Worm (Caenorhabditis elegans) whole organism, young adult: ENCODE results near the gene C29F9.8.

Experiments used
- B0035.1 ChIP-seq: sonication (generic microtip); optimal IDR thresholded peaks from 2 replicates; lab custom pipeline; 2016; ENCODE audit warnings: missing genetic modification characterization, mild to moderate bottlenecking, missing compliant biosample characterization, missing genotype, missing genetic modification reagents
- B0261.1 ChIP-seq: sonication (generic microtip); optimal IDR thresholded peaks from 2 replicates; lab custom pipeline; 2016; ENCODE audit warnings: mild to moderate bottlenecking, missing genetic modification characterization, moderate library complexity, missing compliant biosample characterization
- B0336.3 ChIP-seq: fragments of 200-800 bp; sonication (Bioruptor generic); IDR thresholded peaks from 2 replicates; pipeline ENCODE4 v1.3.6; 2022; ENCODE audit warnings: missing genetic modification characterization, missing compliant biosample characterization
- F10E7.11 ChIP-seq: sonication (generic microtip); optimal IDR thresholded peaks from 2 replicates; lab custom pipeline; 2017; ENCODE audit warnings: mild to moderate bottlenecking, missing genetic modification characterization, moderate library complexity, missing compliant biosample characterization
- F39B2.1 ChIP-seq: fragments of 200-800 bp; sonication (Bioruptor generic); IDR thresholded peaks from 2 replicates; pipeline ENCODE4 v1.3.6; 2022; ENCODE audit warnings: missing genetic modification reagents, missing genetic modification characterization, missing compliant biosample characterization
- F49E8.2 ChIP-seq: sonication (generic microtip); optimal IDR thresholded peaks from 3 replicates; lab custom pipeline; 2017; ENCODE audit warnings: missing genetic modification characterization, mild to moderate bottlenecking, missing compliant biosample characterization, antibody characterized with exemption, moderate library complexity; ENCODE audit not compliant: insufficient read depth
- F52B5.7 ChIP-seq: sonication (generic microtip); optimal IDR thresholded peaks from 2 replicates; lab custom pipeline; 2016; ENCODE audit warnings: mild to moderate bottlenecking, missing genetic modification characterization, missing compliant biosample characterization
- K11D2.4 ChIP-seq: fragments of 200-800 bp; sonication (Bioruptor generic); IDR thresholded peaks from 2 replicates; pipeline ENCODE4 v1.3.6; 2022; ENCODE audit warnings: missing genetic modification reagents, missing genetic modification characterization, missing compliant biosample characterization
- K12H6.12 ChIP-seq: fragments of 200-800 bp; sonication (Bioruptor generic); optimal IDR thresholded peaks from 2 replicates; lab custom pipeline; 2018; ENCODE audit warnings: mild to moderate bottlenecking, missing genetic modification characterization, missing compliant biosample characterization
- T07F8.4 ChIP-seq: sonication (generic microtip); optimal IDR thresholded peaks from 2 replicates; lab custom pipeline; 2016; ENCODE audit warnings: mild to moderate bottlenecking, missing genetic modification characterization, moderate library complexity, missing compliant biosample characterization
- T26A5.8 ChIP-seq: sonication (generic microtip); optimal IDR thresholded peaks from 2 replicates; lab custom pipeline; 2016; ENCODE audit warnings: missing genetic modification characterization, missing compliant biosample characterization
- Y53F4B.3 ChIP-seq: fragments of 200-800 bp; sonication (Bioruptor generic); IDR thresholded peaks from 2 replicates; pipeline ENCODE4 v1.3.6; 2022; ENCODE audit warnings: missing genetic modification reagents, missing genetic modification characterization, missing compliant biosample characterization
- Y53G8AR.9 ChIP-seq: fragments of 200-800 bp; sonication (Bioruptor generic); conservative IDR thresholded peaks from 2 replicates; pipeline ENCODE4 v1.3.6; 2022; ENCODE audit warnings: missing genetic modification reagents, missing genetic modification characterization, missing compliant biosample characterization
- Y95B8A.8 ChIP-seq: fragments of 200-800 bp; sonication (Bioruptor generic); IDR thresholded peaks from 2 replicates; pipeline ENCODE4 v1.3.6; 2022; ENCODE audit warnings: missing genetic modification reagents, missing genetic modification characterization, missing compliant biosample characterization
- akir-1 ChIP-seq: fragments of 200-800 bp; sonication (Bioruptor generic); optimal IDR thresholded peaks from 2 replicates; lab custom pipeline; 2018; ENCODE audit warnings: mild to moderate bottlenecking, missing genetic modification characterization, moderate library complexity, missing compliant biosample characterization
- aptf-2 ChIP-seq: fragments of 200-800 bp; sonication (Bioruptor generic); conservative IDR thresholded peaks from 2 replicates; pipeline ENCODE4 v1.3.6; 2022; ENCODE audit warnings: missing genetic modification reagents, missing genetic modification characterization, missing compliant biosample characterization
- athp-1 ChIP-seq: sonication (generic microtip); optimal IDR thresholded peaks from 2 replicates; lab custom pipeline; 2017; ENCODE audit warnings: mild to moderate bottlenecking, missing genetic modification characterization, missing compliant biosample characterization
- attf-5 ChIP-seq: fragments of 200-800 bp; sonication (Bioruptor generic); optimal IDR thresholded peaks from 2 replicates; lab custom pipeline; 2018; ENCODE audit warnings: mild to moderate bottlenecking, missing genetic modification characterization, missing compliant biosample characterization
- cebp-2 ChIP-seq: fragments of 200-800 bp; sonication (Bioruptor generic); IDR thresholded peaks from 2 replicates; pipeline ENCODE4 v1.3.6; 2022; ENCODE audit warnings: missing genetic modification characterization, missing compliant biosample characterization
- ceh-58 ChIP-seq: fragments of 200-800 bp; sonication (Bioruptor generic); IDR thresholded peaks from 2 replicates; pipeline ENCODE4 v1.3.6; 2022; ENCODE audit warnings: missing genetic modification characterization, missing compliant biosample characterization
- ceh-79 ChIP-seq: sonication (generic microtip); optimal IDR thresholded peaks from 2 replicates; lab custom pipeline; 2017; ENCODE audit warnings: mild to moderate bottlenecking, missing genetic modification characterization, missing compliant biosample characterization
- ceh-91 ChIP-seq: fragments of 200-800 bp; sonication (Bioruptor generic); IDR thresholded peaks from 2 replicates; pipeline ENCODE4 v1.3.6; 2022; ENCODE audit warnings: missing genetic modification reagents, missing genetic modification characterization, missing compliant biosample characterization
- die-1 ChIP-seq: sonication (generic microtip); optimal IDR thresholded peaks from 2 replicates; lab custom pipeline; 2016; ENCODE audit warnings: missing genotype, mild to moderate bottlenecking, missing genetic modification characterization, missing compliant biosample characterization
- dox-1 ChIP-seq: fragments of 200-800 bp; sonication (Bioruptor generic); IDR thresholded peaks from 2 replicates; pipeline ENCODE4 v1.3.6; 2022; ENCODE audit warnings: missing genetic modification reagents, missing genetic modification characterization, missing compliant biosample characterization
- dpff-1 ChIP-seq: sonication (generic microtip); optimal IDR thresholded peaks from 2 replicates; lab custom pipeline; 2017; ENCODE audit warnings: mild to moderate bottlenecking, missing genetic modification characterization, missing compliant biosample characterization
- dpl-1 ChIP-seq: fragments of 150-350 bp; optimal IDR thresholded peaks from 2 replicates; lab custom pipeline; 2014; ENCODE audit warnings: missing biosample characterization, missing genetic modification reagents, missing genetic modification characterization
- fkh-3 ChIP-seq: sonication (generic microtip); optimal IDR thresholded peaks from 2 replicates; lab custom pipeline; 2016; ENCODE audit warnings: mild to moderate bottlenecking, missing genetic modification characterization, missing compliant biosample characterization
- hlh-12 ChIP-seq: sonication (generic microtip); optimal IDR thresholded peaks from 2 replicates; lab custom pipeline; 2016; ENCODE audit warnings: missing genetic modification characterization, missing compliant biosample characterization
- hlh-26 ChIP-seq: fragments of 200-800 bp; sonication (Bioruptor generic); conservative IDR thresholded peaks from 2 replicates; pipeline ENCODE4 v1.3.6; 2022; ENCODE audit warnings: missing genetic modification reagents, missing genetic modification characterization, missing compliant biosample characterization
- hmg-1.2 ChIP-seq: fragments of 200-800 bp; sonication (Bioruptor generic); IDR thresholded peaks from 2 replicates; pipeline ENCODE4 v1.3.6; 2022; ENCODE audit warnings: missing genetic modification reagents, missing genetic modification characterization, missing compliant biosample characterization
- hmg-20 ChIP-seq: fragments of 200-800 bp; sonication (Bioruptor generic); IDR thresholded peaks from 2 replicates; pipeline ENCODE4 v1.3.6; 2022; ENCODE audit warnings: missing genetic modification reagents, missing genetic modification characterization, missing compliant biosample characterization
- lin-35 ChIP-seq, 3 experiments: fragments of 150-350 bp in 2 of 3; sonication (generic microtip) in 1 of 3; optimal IDR thresholded peaks; 2 replicates each; lab custom pipeline; 2014 to 2018; ENCODE audit warnings: missing biosample characterization in 3 of 3, missing genetic modification characterization in 3 of 3, missing genetic modification reagents in 3 of 3
- lir-1 ChIP-seq: fragments of 200-800 bp; sonication (Bioruptor generic); conservative IDR thresholded peaks from 2 replicates; pipeline ENCODE4 v1.3.6; 2022; ENCODE audit warnings: missing genetic modification reagents, missing genetic modification characterization, missing compliant biosample characterization
- madf-6 ChIP-seq: fragments of 200-800 bp; sonication (Bioruptor generic); IDR thresholded peaks from 2 replicates; pipeline ENCODE4 v1.3.6; 2022; ENCODE audit warnings: missing genetic modification reagents, missing genetic modification characterization, missing compliant biosample characterization
- mxl-1 ChIP-seq: sonication (generic microtip); optimal IDR thresholded peaks from 2 replicates; lab custom pipeline; 2016; ENCODE audit warnings: missing genetic modification characterization, missing compliant biosample characterization
- nfyb-1 ChIP-seq: fragments of 200-800 bp; sonication (Bioruptor generic); IDR thresholded peaks from 2 replicates; pipeline ENCODE4 v1.3.6; 2022; ENCODE audit warnings: missing genetic modification reagents, missing genetic modification characterization, missing compliant biosample characterization
- nhr-120 ChIP-seq: fragments of 200-800 bp; sonication (Bioruptor generic); IDR thresholded peaks from 2 replicates; pipeline ENCODE4 v1.3.6; 2022; ENCODE audit warnings: missing genetic modification characterization, missing compliant biosample characterization
- nhr-90 ChIP-seq: sonication (generic microtip); optimal IDR thresholded peaks from 2 replicates; lab custom pipeline; 2016; ENCODE audit warnings: missing genotype, mild to moderate bottlenecking, missing genetic modification characterization, missing compliant biosample characterization
- pbrm-1 ChIP-seq: fragments of 200-800 bp; sonication (Bioruptor generic); IDR thresholded peaks from 2 replicates; pipeline ENCODE4 v1.3.6; 2022; ENCODE audit warnings: missing genetic modification reagents, missing genetic modification characterization, missing compliant biosample characterization
- rcor-1 ChIP-seq: fragments of 200-800 bp; sonication (Bioruptor generic); IDR thresholded peaks from 2 replicates; pipeline ENCODE4 v1.3.6; 2022; ENCODE audit warnings: missing genetic modification reagents, missing genetic modification characterization, missing compliant biosample characterization
- rec-8 ChIP-seq, 2 experiments: sonication (generic microtip); optimal IDR thresholded peaks; 2 replicates each; lab custom pipeline; 2016; ENCODE audit warnings: mild to moderate bottlenecking in 2 of 2, missing genetic modification characterization in 2 of 2, missing genetic modification reagents in 2 of 2, missing genotype in 2 of 2, missing biosample characterization in 1 of 2, missing compliant biosample characterization in 1 of 2, moderate library complexity in 1 of 2
- repo-1 ChIP-seq: sonication (generic microtip); optimal IDR thresholded peaks from 2 replicates; lab custom pipeline; 2017; ENCODE audit warnings: mild to moderate bottlenecking, missing genetic modification characterization, missing compliant biosample characterization
- snpc-3.4 ChIP-seq: sonication (generic microtip); optimal IDR thresholded peaks from 2 replicates; lab custom pipeline; 2017; ENCODE audit warnings: missing genetic modification characterization, mild to moderate bottlenecking, missing compliant biosample characterization, antibody characterized with exemption, moderate library complexity, missing genotype, missing genetic modification reagents
- somi-1 ChIP-seq: fragments of 200-800 bp; sonication (Bioruptor generic); optimal IDR thresholded peaks from 2 replicates; lab custom pipeline; 2018; ENCODE audit warnings: mild to moderate bottlenecking, missing genetic modification characterization, missing compliant biosample characterization
- tbp1 ChIP-seq: fragments of 200-800 bp; sonication (Bioruptor generic); optimal IDR thresholded peaks from 2 replicates; lab custom pipeline; 2018; ENCODE audit warnings: mild to moderate bottlenecking, missing genetic modification characterization, missing compliant biosample characterization
- unc-130 ChIP-seq: sonication (generic microtip); optimal IDR thresholded peaks from 2 replicates; lab custom pipeline; 2016; ENCODE audit warnings: missing genetic modification reagents, missing genetic modification characterization, missing compliant biosample characterization
- zim-3 ChIP-seq: sonication (generic microtip); optimal IDR thresholded peaks from 2 replicates; lab custom pipeline; 2017; ENCODE audit warnings: mild to moderate bottlenecking, missing genetic modification characterization, moderate library complexity, missing compliant biosample characterization
- ztf-26 ChIP-seq: sonication (generic microtip); optimal IDR thresholded peaks from 2 replicates; lab custom pipeline; 2017; ENCODE audit warnings: missing genetic modification characterization, missing compliant biosample characterization
- ztf-6 ChIP-seq: fragments of 200-800 bp; sonication (Bioruptor generic); IDR thresholded peaks from 2 replicates; pipeline ENCODE4 v1.3.6; 2022; ENCODE audit warnings: missing genetic modification reagents, missing genetic modification characterization, missing compliant biosample characterization

Gene C29F9.8

ce11 chrIII:89155-89554 is 7.8 kb downstream of the C29F9.8 start:
- peak; percentile 85 for TF ChIP-seq snpc-3.4 (tag; lab: Kevin White, UChicago)
- TF ChIP-seq B0261.1 (tag; lab: Kevin White, UChicago): peak; percentile 79
- TF ChIP-seq somi-1 (GFP tag; lab: Kevin White, UChicago): no peak
- peak; percentile 35; the same call in 1 of the 2 replicates for TF ChIP-seq nfyb-1 (GFP tag; lab: Robert Waterston, UW)
- TF ChIP-seq attf-5 (GFP tag; lab: Kevin White, UChicago): peak; percentile 41
- peak; percentile 68 for TF ChIP-seq Y53F4B.3 (GFP tag; lab: Robert Waterston, UW)
- TF ChIP-seq athp-1 (tag; lab: Kevin White, UChicago): peak; percentile 73
- TF ChIP-seq tbp1 (GFP tag; lab: Kevin White, UChicago): peak; percentile 94
- TF ChIP-seq fkh-3 (tag; lab: Kevin White, UChicago): no peak
- TF ChIP-seq hlh-12 (tag; lab: Kevin White, UChicago): no peak
- peak; percentile 86 for TF ChIP-seq Y53G8AR.9 (GFP tag; lab: Robert Waterston, UW)
- no peak for TF ChIP-seq dpff-1 (tag; lab: Kevin White, UChicago)
- peak; percentile 73; the same call in 1 of the 2 replicates for TF ChIP-seq cebp-2 (GFP tag; lab: Robert Waterston, UW)
- no peak for TF ChIP-seq lir-1 (GFP tag; lab: Robert Waterston, UW)
- no peak for TF ChIP-seq nhr-120 (GFP tag; lab: Robert Waterston, UW)
- peak in 1 of 3 experiments; percentile 56 for TF ChIP-seq lin-35 (GFP tag; optimal IDR thresholded peaks at IDR 0.05; lab: Kevin White, UChicago)
- TF ChIP-seq rcor-1 (GFP tag; lab: Robert Waterston, UW): peak; percentile 71
- no peak for TF ChIP-seq hlh-26
- peak; percentile 83 for TF ChIP-seq repo-1
- TF ChIP-seq ztf-6 (GFP tag; lab: Robert Waterston, UW): no peak
- peak; percentile 38 for TF ChIP-seq mxl-1 (tag; lab: Kevin White, UChicago)
- TF ChIP-seq B0336.3: peak; percentile 76
- peak; percentile 76 for TF ChIP-seq ceh-79 (tag; lab: Kevin White, UChicago)
- no peak for TF ChIP-seq aptf-2 (GFP tag; lab: Robert Waterston, UW)
- TF ChIP-seq Y95B8A.8 (GFP tag; lab: Robert Waterston, UW): no peak
- TF ChIP-seq hmg-1.2 (GFP tag; lab: Robert Waterston, UW): peak; percentile 70
- TF ChIP-seq ceh-91: peak; percentile 45; the same call in 1 of the 2 replicates
- 0 out of 2 replicates have a peak, but pooled peaks have one; percentile 61 for TF ChIP-seq hmg-20 (GFP tag; lab: Robert Waterston, UW)
- peak; percentile 92 for TF ChIP-seq zim-3 (tag; lab: Kevin White, UChicago)
- TF ChIP-seq B0035.1 (tag; lab: Kevin White, UChicago): peak; percentile 73
- 0 out of 2 replicates have a peak, but pooled peaks have one; percentile 39 for TF ChIP-seq ceh-58
- TF ChIP-seq unc-130 (GFP tag; lab: Kevin White, UChicago): peak; percentile 61
- peak; percentile 19 for TF ChIP-seq T07F8.4
- TF ChIP-seq ztf-26 (tag; lab: Kevin White, UChicago): no peak
- TF ChIP-seq madf-6: peak; percentile 75
- peak; percentile 78 for TF ChIP-seq dox-1 (GFP tag; lab: Robert Waterston, UW)
- peak; percentile 64 for TF ChIP-seq F49E8.2 (tag; lab: Kevin White, UChicago)
- TF ChIP-seq F52B5.7 (tag; lab: Kevin White, UChicago): peak; percentile 70
- 0 out of 2 replicates have a peak, but pooled peaks have one; percentile 27 for TF ChIP-seq F39B2.1 (GFP tag; lab: Robert Waterston, UW)
- TF ChIP-seq K11D2.4: no peak
- no peak for TF ChIP-seq F10E7.11 (tag; lab: Kevin White, UChicago)
- peak; percentile 67 for TF ChIP-seq nhr-90 (tag; lab: Kevin White, UChicago)
- TF ChIP-seq dpl-1 (GFP tag; lab: Kevin White, UChicago): no peak
- TF ChIP-seq pbrm-1 (GFP tag; lab: Robert Waterston, UW): peak; percentile 79; the same call in 1 of the 2 replicates
- no peak for TF ChIP-seq K12H6.12 (tag; lab: Kevin White, UChicago)
- no peak for TF ChIP-seq akir-1 (GFP tag; lab: Kevin White, UChicago)
- TF ChIP-seq rec-8 (tag; optimal IDR thresholded peaks at IDR 0.05; lab: Kevin White, UChicago): peak; percentile 29 to 54
- peak; percentile 42 for TF ChIP-seq T26A5.8 (tag; lab: Kevin White, UChicago)
- TF ChIP-seq die-1 (tag; lab: Kevin White, UChicago): peak; percentile 89
